Worm (Caenorhabditis elegans) whole organism, L4/young adult: ENCODE results near the gene K07F5.14.

Experiments used
- W03F9.2 ChIP-seq: fragments of 150-350 bp; optimal IDR thresholded peaks from 2 replicates; lab custom pipeline; 2014; ENCODE audit warnings: missing biosample characterization, missing genetic modification characterization
- him-1 ChIP-seq: sonication (generic microtip); optimal IDR thresholded peaks from 2 replicates; lab custom pipeline; 2016; ENCODE audit warnings: missing genotype, missing genetic modification reagents, missing genetic modification characterization, missing compliant biosample characterization

DNA sequence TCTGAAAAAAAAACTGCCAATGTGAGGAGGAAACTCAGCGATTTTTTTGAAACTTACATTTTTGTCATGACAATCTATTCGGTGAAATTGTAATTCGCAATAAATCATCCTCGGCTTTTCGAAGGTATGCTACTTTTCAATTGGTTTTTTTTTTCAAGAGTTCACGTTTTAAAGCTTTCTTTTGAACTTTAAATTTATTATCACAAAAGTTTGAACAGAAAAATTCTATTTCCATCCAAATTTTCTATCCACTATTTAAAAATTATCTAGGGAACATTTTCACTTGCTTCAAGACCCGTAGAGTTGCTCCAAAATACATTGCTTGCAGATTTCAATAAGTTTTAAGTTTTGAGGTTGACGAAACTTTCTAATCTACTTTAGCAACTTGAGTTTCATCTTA, 15.4 kb upstream of the K07F5.14 start, which contains the start of gene K07F5.6:
- no peak for TF ChIP-seq him-1
- TF ChIP-seq W03F9.2 (tag; lab: Kevin White, UChicago) = no peak
